Fruit fly (Drosophila melanogaster): Measurements from ENCODE around the gene EndoA.

The EndoA gene

dm6 chr3R:18949131-18949530 lies 42.7 kb downstream of the EndoA start (continued):
- no peak for TF ChIP-seq ranshi (GFP tag; IDR thresholded peaks at IDR 0.05)
- no peak for TF ChIP-seq CG4707 (GFP tag; optimal IDR thresholded peaks at IDR 0.05)
- peak; percentile 85 for TF ChIP-seq ewg (GFP tag; optimal IDR thresholded peaks at IDR 0.05)
- no peak for TF ChIP-seq fd64A (GFP tag; optimal IDR thresholded peaks at IDR 0.05)
- no peak for TF ChIP-seq CG7556 (GFP tag; optimal IDR thresholded peaks at IDR 0.05)
- no peak for TF ChIP-seq shn (GFP tag; optimal IDR thresholded peaks at IDR 0.05)
- TF ChIP-seq crp (GFP tag; optimal IDR thresholded peaks at IDR 0.05): no peak
- TF ChIP-seq Drgx (GFP tag; IDR thresholded peaks at IDR 0.05): no peak
- peak; percentile 61; the same call in 1 of the 3 replicates for TF ChIP-seq row (GFP tag; IDR thresholded peaks at IDR 0.05)
- TF ChIP-seq grn (GFP tag; optimal IDR thresholded peaks at IDR 0.05): peak; percentile 13
- TF ChIP-seq Nf-YA (GFP tag; IDR thresholded peaks at IDR 0.05): no peak
- no peak for TF ChIP-seq nmo (GFP tag; optimal IDR thresholded peaks at IDR 0.05)
- TF ChIP-seq CG13123 (GFP tag; optimal IDR thresholded peaks at IDR 0.05): no peak
- TF ChIP-seq CG10543 (GFP tag; optimal IDR thresholded peaks at IDR 0.05): no peak
- TF ChIP-seq CG10462 (GFP tag; optimal IDR thresholded peaks at IDR 0.05): no peak
- TF ChIP-seq CG9437 (GFP tag; optimal IDR thresholded peaks at IDR 0.05): no peak
- TF ChIP-seq CG16815 (GFP tag; optimal IDR thresholded peaks at IDR 0.05): no peak
- TF ChIP-seq nau (GFP tag; optimal IDR thresholded peaks at IDR 0.05): no peak
- 0 out of 2 replicates have a peak, but pooled peaks have one; percentile 14 for TF ChIP-seq sna (GFP tag; IDR thresholded peaks at IDR 0.05; ENCODE audit: partially characterized antibody)
- TF ChIP-seq insv (GFP tag; optimal IDR thresholded peaks at IDR 0.05): no peak
- no peak for TF ChIP-seq CG34422 (GFP tag; IDR thresholded peaks at IDR 0.05)
- TF ChIP-seq br (optimal IDR thresholded peaks at IDR 0.05): no peak
- TF ChIP-seq kah (GFP tag; optimal IDR thresholded peaks at IDR 0.05): no peak
- TF ChIP-seq ind (GFP tag; optimal IDR thresholded peaks at IDR 0.05): no peak
- TF ChIP-seq abd-A (tag; optimal IDR thresholded peaks at IDR 0.05): peak; percentile 51
- TF ChIP-seq pum (GFP tag; optimal IDR thresholded peaks at IDR 0.05): no peak
- peak; percentile 90 for TF ChIP-seq GATAe (GFP tag; conservative IDR thresholded peaks at IDR 0.05)
- TF ChIP-seq chn (GFP tag; optimal IDR thresholded peaks at IDR 0.05): no peak
- TF ChIP-seq CG1529 (GFP tag; optimal IDR thresholded peaks at IDR 0.05): no peak

- TF ChIP-seq CG7928 (GFP tag; optimal IDR thresholded peaks at IDR 0.05) (no peak), Trl (optimal IDR thresholded peaks at IDR 0.05) (peak in 1 of 2 experiments; percentile 14), Trl (GFP tag; optimal IDR thresholded peaks at IDR 0.05) (no peak), Deaf1 (tag; optimal IDR thresholded peaks at IDR 0.05) (peak; percentile 78), CG16779 (GFP tag; IDR thresholded peaks at IDR 0.05) (0 out of 2 replicates have a peak, but pooled peaks have one; percentile 10), Ets65A (GFP tag) (peak; percentile 70), abd-A (tag; optimal IDR thresholded peaks at IDR 0.05) (peak; percentile 8)
Observed at dm6 chr3R:18949896-18950295, 43.5 kb downstream of the EndoA start, which contains the start of gene CG43732. Gene CG43732 (plus strand): TSS chr3R:18950196.

Measured in whole organism, embryonic.